Worm (Caenorhabditis elegans) whole organism, L4 larva: ENCODE measurements around the gene bcl-11.

Experiments
- F10B5.3 ChIP-seq: sonication (generic microtip); optimal IDR thresholded peaks from 2 replicates; lab custom pipeline; 2016; ENCODE audit warnings: mild to moderate bottlenecking, missing genetic modification characterization, missing compliant biosample characterization
- F37D6.2 ChIP-seq: sonication (generic microtip); optimal IDR thresholded peaks from 2 replicates; lab custom pipeline; 2016; ENCODE audit warnings: mild to moderate bottlenecking, missing genetic modification characterization, missing compliant biosample characterization
- F44E2.7 ChIP-seq: fragments of 200-800 bp; sonication (Bioruptor generic); IDR thresholded peaks from 2 replicates; pipeline ENCODE4 v2.1.2; 2022; ENCODE audit warnings: missing genetic modification characterization, missing compliant biosample characterization
- Y105C5A.15 ChIP-seq: fragments of 200-800 bp; sonication (Bioruptor generic); IDR thresholded peaks from 2 replicates; pipeline ENCODE4 v1.3.6; 2022; ENCODE audit warnings: missing genetic modification characterization, missing compliant biosample characterization
- Y75B8A.6 ChIP-seq: fragments of 200-800 bp; sonication (Bioruptor generic); IDR thresholded peaks from 2 replicates; pipeline ENCODE4 v1.3.6; 2022; ENCODE audit warnings: missing genetic modification reagents, missing genetic modification characterization, missing compliant biosample characterization
- aha-1 ChIP-seq: fragments of 150-350 bp; peaks from one replicate; lab custom pipeline; 2014; ENCODE audit warnings: missing biosample characterization, missing genetic modification characterization
- ama-1 ChIP-seq: fragments of 150-350 bp; optimal IDR thresholded peaks from 2 replicates; lab custom pipeline; 2014; ENCODE audit warnings: inconsistent platforms, mixed read lengths
- arid-1 ChIP-seq: fragments of 200-800 bp; sonication (Bioruptor generic); conservative IDR thresholded peaks from 2 replicates; pipeline ENCODE4 v1.3.6; 2022; ENCODE audit warnings: missing genetic modification reagents, missing genetic modification characterization, missing compliant biosample characterization
- attf-4 ChIP-seq: sonication (generic microtip); optimal IDR thresholded peaks from 3 replicates; lab custom pipeline; 2017; ENCODE audit warnings: missing biosample characterization, missing genetic modification characterization
- ceh-44 ChIP-seq: fragments of 200-800 bp; sonication (Bioruptor generic); IDR thresholded peaks from 2 replicates; pipeline ENCODE4 v1.3.6; 2022; ENCODE audit warnings: missing genetic modification reagents, missing genetic modification characterization, missing compliant biosample characterization
- ceh-62 ChIP-seq: sonication (generic microtip); optimal IDR thresholded peaks from 2 replicates; lab custom pipeline; 2017; ENCODE audit warnings: missing biosample characterization, missing genetic modification characterization
- ceh-82 ChIP-seq: sonication (generic microtip); optimal IDR thresholded peaks from 2 replicates; lab custom pipeline; 2017; ENCODE audit warnings: missing biosample characterization, missing genetic modification characterization
- daf-16 ChIP-seq, 3 experiments: sonication (generic microtip); optimal IDR thresholded peaks; 2 replicates each; lab custom pipeline; 2016 to 2017; ENCODE audit warnings: missing genetic modification characterization in 3 of 3, missing genetic modification reagents in 3 of 3, mild to moderate bottlenecking in 2 of 3, missing compliant biosample characterization in 2 of 3, missing biosample characterization in 1 of 3, moderate library complexity in 1 of 3
- daf-19 ChIP-seq: fragments of 200-800 bp; sonication (Bioruptor generic); conservative IDR thresholded peaks from 2 replicates; pipeline ENCODE4 v1.3.6; 2022; ENCODE audit warnings: missing genetic modification characterization, missing compliant biosample characterization
- daf-8 ChIP-seq: fragments of 200-800 bp; sonication (Bioruptor generic); IDR thresholded peaks from 2 replicates; pipeline ENCODE4 v1.3.6; 2022; ENCODE audit warnings: missing genetic modification characterization, missing compliant biosample characterization
- dmd-6 ChIP-seq: fragments of 200-800 bp; sonication (Bioruptor generic); IDR thresholded peaks from 2 replicates; pipeline ENCODE4 v1.3.6; 2022; ENCODE audit warnings: missing genetic modification reagents, missing genetic modification characterization, missing compliant biosample characterization
- dve-1 ChIP-seq: sonication (generic microtip); optimal IDR thresholded peaks from 2 replicates; lab custom pipeline; 2017; ENCODE audit warnings: antibody characterized with exemption, mild to moderate bottlenecking, missing genetic modification characterization, missing compliant biosample characterization; ENCODE audit not compliant: insufficient read depth
- egl-43 ChIP-seq: fragments of 200-800 bp; sonication (Bioruptor generic); IDR thresholded peaks from 2 replicates; pipeline ENCODE4 v1.3.6; 2022; ENCODE audit warnings: missing genetic modification reagents, missing genetic modification characterization, missing compliant biosample characterization
- fkh-10 ChIP-seq: fragments of 150-350 bp; optimal IDR thresholded peaks from 2 replicates; lab custom pipeline; 2014; ENCODE audit warnings: missing biosample characterization, missing genetic modification reagents, missing genetic modification characterization
- gei-8 ChIP-seq: fragments of 200-800 bp; sonication (Bioruptor generic); optimal IDR thresholded peaks from 2 replicates; lab custom pipeline; 2018; ENCODE audit warnings: mild to moderate bottlenecking, missing genetic modification characterization, missing compliant biosample characterization
- hif-1 ChIP-seq, 2 experiments: sonication (generic microtip); optimal IDR thresholded peaks; 2 replicates each; lab custom pipeline; 2016 to 2017; ENCODE audit warnings: missing compliant biosample characterization in 2 of 2, missing genetic modification characterization in 2 of 2, missing genetic modification reagents in 2 of 2, missing genotype in 2 of 2, mild to moderate bottlenecking in 1 of 2
- hlh-11 ChIP-seq: fragments of 200-800 bp; sonication (Bioruptor generic); optimal IDR thresholded peaks from 2 replicates; lab custom pipeline; 2018; ENCODE audit warnings: mild to moderate bottlenecking, missing genetic modification characterization, missing compliant biosample characterization
- jun-1 ChIP-seq: fragments of 150-350 bp; optimal IDR thresholded peaks from 2 replicates; lab custom pipeline; 2014; ENCODE audit warnings: missing biosample characterization, missing genetic modification reagents, missing genetic modification characterization
- lim-7 ChIP-seq: fragments of 200-800 bp; sonication (Bioruptor generic); IDR thresholded peaks from 2 replicates; pipeline ENCODE4 v1.3.6; 2022; ENCODE audit warnings: missing genetic modification characterization, missing compliant biosample characterization
- lin-13 ChIP-seq: fragments of 150-350 bp; optimal IDR thresholded peaks from 2 replicates; lab custom pipeline; 2014; ENCODE audit warnings: missing biosample characterization, missing genetic modification reagents, missing genetic modification characterization
- lin-29 ChIP-seq: fragments of 200-800 bp; sonication (Bioruptor generic); IDR thresholded peaks from 2 replicates; pipeline ENCODE4 v1.3.6; 2022; ENCODE audit warnings: missing genetic modification reagents, missing genetic modification characterization, missing compliant biosample characterization
- lin-38 ChIP-seq: fragments of 200-800 bp; sonication (Bioruptor generic); IDR thresholded peaks from 2 replicates; pipeline ENCODE4 v1.3.6; 2022; ENCODE audit warnings: missing genetic modification reagents, missing genetic modification characterization, missing compliant biosample characterization
- lin-39 ChIP-seq: fragments of 150-350 bp; optimal IDR thresholded peaks from 2 replicates; lab custom pipeline; 2014; ENCODE audit warnings: missing biosample characterization, missing genetic modification reagents, missing genetic modification characterization
- mep-1 ChIP-seq: fragments of 150-350 bp; sonication (generic microtip); optimal IDR thresholded peaks from 3 replicates; lab custom pipeline; 2014; ENCODE audit warnings: missing biosample characterization, missing genetic modification characterization
- mes-2 ChIP-seq: sonication (generic microtip); optimal IDR thresholded peaks from 2 replicates; lab custom pipeline; 2016; ENCODE audit warnings: missing genotype, mild to moderate bottlenecking, missing genetic modification characterization, missing compliant biosample characterization; ENCODE audit not compliant: poor library complexity, severe bottlenecking
- mxl-3 ChIP-seq: fragments of 200-800 bp; sonication (Bioruptor generic); optimal IDR thresholded peaks from 2 replicates; lab custom pipeline; 2018; ENCODE audit warnings: mild to moderate bottlenecking, missing genetic modification characterization, missing compliant biosample characterization
- nhr-10 ChIP-seq: fragments of 150-350 bp; optimal IDR thresholded peaks from 2 replicates; lab custom pipeline; 2014; ENCODE audit warnings: missing biosample characterization, missing genetic modification characterization
- nhr-102 ChIP-seq: sonication (generic microtip); optimal IDR thresholded peaks from 2 replicates; lab custom pipeline; 2016; ENCODE audit warnings: mild to moderate bottlenecking, missing genetic modification characterization, moderate library complexity, missing compliant biosample characterization
- nhr-25 ChIP-seq: sonication (generic microtip); optimal IDR thresholded peaks from 2 replicates; lab custom pipeline; 2017; ENCODE audit warnings: missing genetic modification characterization, mild to moderate bottlenecking, missing compliant biosample characterization, antibody characterized with exemption, moderate library complexity, borderline replicate concordance; ENCODE audit not compliant: insufficient read depth
- nhr-28 ChIP-seq: fragments of 150-350 bp; optimal IDR thresholded peaks from 2 replicates; lab custom pipeline; 2014; ENCODE audit warnings: missing biosample characterization, missing genetic modification characterization
- nhr-41 ChIP-seq: fragments of 200-800 bp; sonication (Bioruptor generic); IDR thresholded peaks from 2 replicates; pipeline ENCODE4 v1.3.6; 2022; ENCODE audit warnings: missing genetic modification reagents, missing genetic modification characterization, missing compliant biosample characterization
- nhr-42 ChIP-seq: fragments of 200-800 bp; sonication (Bioruptor generic); IDR thresholded peaks from 2 replicates; pipeline ENCODE4 v1.3.6; 2022; ENCODE audit warnings: missing genetic modification characterization, missing compliant biosample characterization
- nhr-48 ChIP-seq: sonication (generic microtip); optimal IDR thresholded peaks from 2 replicates; lab custom pipeline; 2016; ENCODE audit warnings: mild to moderate bottlenecking, missing genetic modification characterization, missing compliant biosample characterization
- php-3 ChIP-seq: fragments of 200-800 bp; sonication (Bioruptor generic); IDR thresholded peaks from 2 replicates; pipeline ENCODE4 v1.3.6; 2022; ENCODE audit warnings: missing genetic modification reagents, missing genetic modification characterization, missing compliant biosample characterization
- pqm-1 ChIP-seq: sonication (generic microtip); optimal IDR thresholded peaks from 2 replicates; lab custom pipeline; 2017; ENCODE audit warnings: missing biosample characterization, missing genetic modification characterization
- saeg-2 ChIP-seq: fragments of 200-800 bp; sonication (Bioruptor generic); IDR thresholded peaks from 2 replicates; pipeline ENCODE4 v1.3.6; 2022; ENCODE audit warnings: missing genetic modification reagents, missing genetic modification characterization, missing compliant biosample characterization
- spr-1 ChIP-seq: sonication (generic microtip); optimal IDR thresholded peaks from 2 replicates; lab custom pipeline; 2016; ENCODE audit warnings: mild to moderate bottlenecking, missing genetic modification characterization, missing compliant biosample characterization
- spr-3 ChIP-seq: fragments of 200-800 bp; sonication (Bioruptor generic); optimal IDR thresholded peaks from 2 replicates; lab custom pipeline; 2018; ENCODE audit warnings: mild to moderate bottlenecking, missing genetic modification characterization, missing compliant biosample characterization
- tra-1 ChIP-seq: fragments of 200-800 bp; sonication (Bioruptor generic); IDR thresholded peaks from 2 replicates; pipeline ENCODE4 v1.3.6; 2022; ENCODE audit warnings: missing genetic modification reagents, missing genetic modification characterization, missing compliant biosample characterization
- unc-130 ChIP-seq: sonication (generic microtip); optimal IDR thresholded peaks from 2 replicates; lab custom pipeline; 2016; ENCODE audit warnings: missing genetic modification reagents, missing genetic modification characterization, missing compliant biosample characterization
- unc-39 ChIP-seq: sonication (generic microtip); optimal IDR thresholded peaks from 2 replicates; lab custom pipeline; 2017; ENCODE audit warnings: missing biosample characterization, missing genetic modification characterization
- vab-7 ChIP-seq: fragments of 200-800 bp; sonication (Bioruptor generic); IDR thresholded peaks from 2 replicates; pipeline ENCODE4 v1.3.6; 2022; ENCODE audit warnings: missing genetic modification reagents, missing genetic modification characterization, missing compliant biosample characterization
- zip-11 ChIP-seq: fragments of 200-800 bp; sonication (Bioruptor generic); IDR thresholded peaks from 2 replicates; pipeline ENCODE4 v1.3.6; 2022; ENCODE audit warnings: missing genetic modification characterization, missing compliant biosample characterization
- ztf-7 ChIP-seq: fragments of 150-350 bp; optimal IDR thresholded peaks from 2 replicates; lab custom pipeline; 2014; ENCODE audit warnings: missing biosample characterization, missing genetic modification characterization

The bcl-11 gene

DNA sequence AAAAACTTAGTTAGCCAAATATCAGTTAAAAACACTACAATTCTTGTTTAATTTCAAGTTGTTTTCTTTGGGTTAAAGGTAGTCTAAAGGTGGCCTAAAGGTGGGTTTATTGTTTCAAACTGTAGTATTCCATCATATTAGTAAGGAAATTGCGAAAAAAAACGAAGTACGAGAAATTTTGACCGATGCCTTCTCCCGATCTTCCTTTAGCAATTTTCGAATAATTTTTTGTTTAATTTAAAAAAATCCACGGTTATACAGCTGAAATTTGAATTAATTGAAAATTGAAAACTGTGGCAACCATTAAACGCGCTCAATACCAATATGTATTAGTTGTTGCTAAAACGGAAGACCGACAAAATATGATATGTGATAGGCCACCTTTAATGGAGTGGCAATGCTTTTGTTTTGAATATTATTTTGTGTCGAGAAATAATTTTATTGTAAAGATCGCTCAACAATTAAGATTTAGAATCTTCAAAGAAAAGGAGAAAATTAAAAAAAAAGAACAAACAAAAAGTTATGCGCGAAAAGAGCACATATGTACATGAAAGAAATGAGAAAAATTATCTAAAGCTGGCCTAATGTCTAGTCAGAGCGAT, 45.2 kb downstream of the bcl-11 start (continued):
- TF ChIP-seq hif-1 (tag; optimal IDR thresholded peaks at IDR 0.05; lab: Kevin White, UChicago) = no peak
- no peak for TF ChIP-seq nhr-25
- TF ChIP-seq F37D6.2 (tag; lab: Kevin White, UChicago) = no peak
- no peak for TF ChIP-seq F10B5.3 (tag; lab: Kevin White, UChicago)
- peak; percentile 14 for TF ChIP-seq pqm-1 (tag; lab: Kevin White, UChicago)
- TF ChIP-seq F44E2.7 (GFP tag; lab: Robert Waterston, UW) = no peak
- no peak for TF ChIP-seq ceh-62 (tag; lab: Kevin White, UChicago)
- no peak for TF ChIP-seq php-3 (GFP tag; lab: Robert Waterston, UW)
- no peak for TF ChIP-seq nhr-48
- no peak for TF ChIP-seq unc-130 (GFP tag; lab: Kevin White, UChicago)
- no peak for TF ChIP-seq mxl-3
- peak; percentile 59 for TF ChIP-seq mep-1 (tag; lab: Kevin White, UChicago)
- peak; percentile 55 for TF ChIP-seq nhr-10 (tag; lab: Kevin White, UChicago)
- peak; percentile 77 for TF ChIP-seq Y75B8A.6 (GFP tag; lab: Robert Waterston, UW)
- TF ChIP-seq Y105C5A.15 (GFP tag; lab: Robert Waterston, UW) = no peak
- peak; percentile 59 for TF ChIP-seq dve-1 (tag; lab: Kevin White, UChicago)
- no peak for TF ChIP-seq daf-8 (GFP tag; lab: Robert Waterston, UW)
- peak; percentile 3 for TF ChIP-seq aha-1
- no peak for TF ChIP-seq attf-4 (tag; lab: Kevin White, UChicago)
- TF ChIP-seq nhr-42 (GFP tag; lab: Robert Waterston, UW) = no peak
- no peak for TF ChIP-seq lin-39 (tag; lab: Kevin White, UChicago)
- no peak for TF ChIP-seq gei-8 (GFP tag; lab: Kevin White, UChicago)
- no peak for TF ChIP-seq spr-3 (GFP tag; lab: Kevin White, UChicago)
- no peak for TF ChIP-seq nhr-102 (tag; lab: Kevin White, UChicago)
- TF ChIP-seq spr-1 (tag; lab: Kevin White, UChicago) = no peak
- TF ChIP-seq ama-1 (lab: Kevin White, UChicago) = no peak

ce11 chrV:6407587-6407986, 51.8 kb downstream of the bcl-11 start:
- TF ChIP-seq nhr-102 (tag; lab: Kevin White, UChicago) = peak; percentile 5
- TF ChIP-seq spr-3 (GFP tag; lab: Kevin White, UChicago) = no peak
- TF ChIP-seq fkh-10 (GFP tag; lab: Kevin White, UChicago) = no peak
- TF ChIP-seq nhr-41 (GFP tag; lab: Robert Waterston, UW) = no peak
- peak; percentile 34 for TF ChIP-seq pqm-1 (tag; lab: Kevin White, UChicago)
- TF ChIP-seq nhr-28 (tag; lab: Kevin White, UChicago) = peak; percentile 84
- TF ChIP-seq lin-29 = no peak
- no peak for TF ChIP-seq unc-39 (tag; lab: Kevin White, UChicago)
- no peak for TF ChIP-seq lin-13 (GFP tag; lab: Kevin White, UChicago)
- no peak for TF ChIP-seq arid-1 (GFP tag; lab: Robert Waterston, UW)
- no peak for TF ChIP-seq daf-16 (GFP tag; optimal IDR thresholded peaks at IDR 0.05; lab: Kevin White, UChicago)
- TF ChIP-seq daf-16 (tag; optimal IDR thresholded peaks at IDR 0.05; lab: Kevin White, UChicago) = peak; percentile 87
- TF ChIP-seq aha-1 = no peak
- TF ChIP-seq dmd-6 (GFP tag; lab: Robert Waterston, UW) = peak; percentile 34
- TF ChIP-seq daf-19 (GFP tag; lab: Robert Waterston, UW) = no peak
- TF ChIP-seq saeg-2 (GFP tag; lab: Robert Waterston, UW) = no peak
- peak; percentile 63 for TF ChIP-seq hlh-11 (tag; lab: Kevin White, UChicago)
- TF ChIP-seq F10B5.3 (tag; lab: Kevin White, UChicago) = no peak
- TF ChIP-seq jun-1 (tag; lab: Kevin White, UChicago) = no peak
- no peak for TF ChIP-seq ztf-7 (tag; lab: Kevin White, UChicago)
- TF ChIP-seq zip-11 = no peak
- no peak for TF ChIP-seq lim-7 (GFP tag; lab: Robert Waterston, UW)
- TF ChIP-seq hif-1 (tag; optimal IDR thresholded peaks at IDR 0.05; lab: Kevin White, UChicago) = no peak
- peak; percentile 73 for TF ChIP-seq dve-1 (tag; lab: Kevin White, UChicago)
- TF ChIP-seq ceh-82 (tag; lab: Kevin White, UChicago) = no peak
- TF ChIP-seq egl-43 (GFP tag; lab: Robert Waterston, UW) = no peak
- peak; percentile 43 for TF ChIP-seq mes-2
- TF ChIP-seq lin-38 (GFP tag; lab: Robert Waterston, UW) = no peak
- TF ChIP-seq ceh-44 (GFP tag; lab: Robert Waterston, UW) = no peak
- TF ChIP-seq tra-1 (GFP tag; lab: Robert Waterston, UW) = no peak
- no peak for TF ChIP-seq vab-7 (GFP tag; lab: Robert Waterston, UW)
- TF ChIP-seq nhr-48 = no peak
